Fruit fly (Drosophila melanogaster): ENCODE measurements around the gene Scsalpha2.
A peak's percentile ranks its signal among the peaks of the same experiment; 100 is the strongest.

The Scsalpha2 gene

DNA sequence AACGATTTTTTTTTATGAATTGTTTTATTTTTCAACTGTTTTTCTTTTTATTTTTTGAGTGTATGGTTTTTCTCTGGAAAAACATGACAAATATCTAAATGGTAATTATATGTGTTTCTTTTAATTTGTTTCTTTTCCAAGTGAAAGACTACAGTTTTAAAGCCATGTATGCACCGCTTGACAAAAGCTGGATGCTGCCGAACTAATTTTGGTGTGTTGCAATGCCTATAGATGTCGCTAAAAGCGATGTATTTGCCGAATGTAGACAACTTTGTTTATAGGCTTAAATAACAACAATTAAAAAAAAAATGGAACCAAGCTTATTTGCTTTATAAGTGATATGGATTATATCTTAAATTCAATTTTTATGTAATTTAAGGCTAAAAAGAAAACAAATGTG is 28.1 kb upstream of the Scsalpha2 start, which contains the start of gene CG15025 (continued):
- TF ChIP-seq CG3065 (GFP tag; optimal IDR thresholded peaks at IDR 0.05) = no peak
- TF ChIP-seq row (GFP tag; IDR thresholded peaks at IDR 0.05) = no peak
- no peak for TF ChIP-seq gsb-n (tag; optimal IDR thresholded peaks at IDR 0.05)
- no peak for TF ChIP-seq CrebB (tag; optimal IDR thresholded peaks at IDR 0.05)
- no peak for TF ChIP-seq CG12942 (GFP tag; optimal IDR thresholded peaks at IDR 0.05)
- TF ChIP-seq CG13775 (GFP tag; optimal IDR thresholded peaks at IDR 0.05) = no peak
- 0 out of 2 replicates have a peak, but pooled peaks have one; percentile 23 for TF ChIP-seq CG9932 (GFP tag; IDR thresholded peaks at IDR 0.05)
- TF ChIP-seq CTCF (GFP tag; optimal IDR thresholded peaks at IDR 0.05) = peak; percentile 95
- no peak for TF ChIP-seq Deaf1 (tag; optimal IDR thresholded peaks at IDR 0.05)
- peak; percentile 50 for TF ChIP-seq CG9817 (tag; optimal IDR thresholded peaks at IDR 0.05)
- TF ChIP-seq CG5245 (GFP tag; optimal IDR thresholded peaks at IDR 0.05) = no peak
- TF ChIP-seq CG30431 (GFP tag; optimal IDR thresholded peaks at IDR 0.05) = no peak
- TF ChIP-seq D19B (GFP tag; optimal IDR thresholded peaks at IDR 0.05) = no peak
- no peak for TF ChIP-seq Atf6 (GFP tag; IDR thresholded peaks at IDR 0.05)
- TF ChIP-seq nerfin-1 (tag; optimal IDR thresholded peaks at IDR 0.05) = no peak
- no peak for TF ChIP-seq Six4 (GFP tag; optimal IDR thresholded peaks at IDR 0.05)
- peak; percentile 50; the same call in 2 of the 3 replicates for TF ChIP-seq Aef1 (GFP tag; IDR thresholded peaks at IDR 0.05)
- peak; percentile 30 for TF ChIP-seq inv (GFP tag; IDR thresholded peaks at IDR 0.05; ENCODE audit: partially characterized antibody)
- TF ChIP-seq CG13296 (GFP tag; optimal IDR thresholded peaks at IDR 0.05) = no peak
- peak; percentile 9 for TF ChIP-seq Side (GFP tag; optimal IDR thresholded peaks at IDR 0.05)
- peak; percentile 48; the same call in 1 of the 2 replicates for TF ChIP-seq CG13287 (GFP tag; IDR thresholded peaks at IDR 0.05; ENCODE audit: partially characterized antibody)
- no peak for TF ChIP-seq pfk (GFP tag; optimal IDR thresholded peaks at IDR 0.05)
- TF ChIP-seq shn (GFP tag; optimal IDR thresholded peaks at IDR 0.05) = no peak
- TF ChIP-seq CG42726 (GFP tag; IDR thresholded peaks at IDR 0.05; ENCODE audit: partially characterized antibody) = peak; percentile 77
- no peak for TF ChIP-seq MESR4 (GFP tag; optimal IDR thresholded peaks at IDR 0.05)
- TF ChIP-seq lab (GFP tag; optimal IDR thresholded peaks at IDR 0.05) = no peak
- TF ChIP-seq B-H2 (GFP tag; optimal IDR thresholded peaks at IDR 0.05) = no peak
- TF ChIP-seq CG10431 (GFP tag; optimal IDR thresholded peaks at IDR 0.05) = no peak
- peak; percentile 15 for TF ChIP-seq CG8290 (GFP tag; optimal IDR thresholded peaks at IDR 0.05)
- no peak for TF ChIP-seq CG8290 (tag; optimal IDR thresholded peaks at IDR 0.05)
- no peak for TF ChIP-seq nau (GFP tag; optimal IDR thresholded peaks at IDR 0.05)
- peak; percentile 30; the same call in 1 of the 2 replicates for TF ChIP-seq vvl (GFP tag; IDR thresholded peaks at IDR 0.05)
- TF ChIP-seq Ets65A (GFP tag) = peak; percentile 95
- TF ChIP-seq lola (GFP tag; optimal IDR thresholded peaks at IDR 0.05) = no peak
- no peak for TF ChIP-seq crol (GFP tag; IDR thresholded peaks at IDR 0.05)
- TF ChIP-seq CG14860 (GFP tag; IDR thresholded peaks at IDR 0.05; ENCODE audit: partially characterized antibody) = peak; percentile 32; the same call in 1 of the 3 replicates
- no peak for TF ChIP-seq fd64A (GFP tag; optimal IDR thresholded peaks at IDR 0.05)
- TF ChIP-seq jing (GFP tag; optimal IDR thresholded peaks at IDR 0.05) = no peak
- peak; percentile 84 for TF ChIP-seq sens (GFP tag)
- TF ChIP-seq crc (GFP tag; optimal IDR thresholded peaks at IDR 0.05) = no peak
- 0 out of 3 replicates have a peak, but pooled peaks have one; percentile 35 for TF ChIP-seq ase (GFP tag; IDR thresholded peaks at IDR 0.05)
- TF ChIP-seq ftz-f1 (GFP tag; optimal IDR thresholded peaks at IDR 0.05) = no peak
- no peak for TF ChIP-seq CG33557 (GFP tag; optimal IDR thresholded peaks at IDR 0.05)
- no peak; the same call in 1 of the 2 replicates for TF ChIP-seq CG14441 (GFP tag; IDR thresholded peaks at IDR 0.05)
- TF ChIP-seq CG4282 (GFP tag; optimal IDR thresholded peaks at IDR 0.05) = no peak
- TF ChIP-seq tna (GFP tag; IDR thresholded peaks at IDR 0.05; ENCODE audit: partially characterized antibody) = 0 out of 2 replicates have a peak, but pooled peaks have one; percentile 12
- no peak for TF ChIP-seq CG2116 (GFP tag; optimal IDR thresholded peaks at IDR 0.05)
- no peak for TF ChIP-seq ro (GFP tag; IDR thresholded peaks at IDR 0.05)
- peak; percentile 2 for TF ChIP-seq CG15601 (tag; optimal IDR thresholded peaks at IDR 0.05)
- peak in 1 of 2 experiments; percentile 11 for TF ChIP-seq bsh (GFP tag; optimal IDR thresholded peaks at IDR 0.05)
- no peak for TF ChIP-seq zf30C (GFP tag; optimal IDR thresholded peaks at IDR 0.05)

Measured in whole organism, embryonic.